Fruit fly (Drosophila melanogaster) whole organism, embryonic: ENCODE measurements around the gene Lim3.

Experiments
- Awh ChIP-seq: fragments of 200-800 bp; sonication (Bioruptor generic); IDR thresholded peaks from 2 replicates; pipeline ENCODE4, ENCODE4 v1.3.6; 2022; ENCODE audit warnings: missing biosample characterization, missing genetic modification characterization
- B-H1 ChIP-seq: fragments of 200-800 bp; sonication (Bioruptor generic); IDR thresholded peaks from 3 replicates; pipeline ENCODE4 v1.3.6; 2022; ENCODE audit warnings: missing biosample characterization, missing genetic modification characterization
- CG10267 ChIP-seq: fragments of 200-800 bp; sonication (Bioruptor generic); optimal IDR thresholded peaks from 2 replicates; lab custom pipeline; 2018; ENCODE audit warnings: missing biosample characterization, mild to moderate bottlenecking, missing genetic modification characterization, moderate library complexity
- CG12219 ChIP-seq: fragments of 200-800 bp; sonication (Bioruptor generic); optimal IDR thresholded peaks from 3 replicates; lab custom pipeline; 2018; ENCODE audit warnings: missing biosample characterization, mild to moderate bottlenecking, missing genetic modification characterization
- CG15269 ChIP-seq: fragments of 200-800 bp; sonication (Bioruptor generic); optimal IDR thresholded peaks from 2 replicates; lab custom pipeline; 2018; ENCODE audit warnings: missing biosample characterization, mild to moderate bottlenecking, missing genetic modification characterization, moderate library complexity
- CG15479 ChIP-seq: fragments of 200-800 bp; sonication (Bioruptor generic); optimal IDR thresholded peaks from 3 replicates; lab custom pipeline; 2019; ENCODE audit warnings: missing biosample characterization, mild to moderate bottlenecking, missing genetic modification characterization, moderate library complexity
- CG15601 ChIP-seq: fragments of 200-800 bp; sonication (Bioruptor generic); optimal IDR thresholded peaks from 3 replicates; lab custom pipeline; 2019; ENCODE audit warnings: missing biosample characterization, mild to moderate bottlenecking, missing genetic modification characterization, moderate library complexity
- CG1603 ChIP-seq: fragments of 200-800 bp; sonication (Bioruptor generic); optimal IDR thresholded peaks from 2 replicates; lab custom pipeline; 2019; ENCODE audit warnings: missing biosample characterization, mild to moderate bottlenecking, missing genetic modification characterization, moderate library complexity
- CG16813 ChIP-seq: fragments of 200-800 bp; sonication (Bioruptor generic); IDR thresholded peaks from 3 replicates; pipeline ENCODE4 v1.3.6; 2022; ENCODE audit warnings: missing biosample characterization, missing genetic modification characterization; ENCODE audit not compliant: partially characterized antibody
- CG17359 ChIP-seq: fragments of 200-800 bp; sonication (Bioruptor generic); optimal IDR thresholded peaks from 3 replicates; lab custom pipeline; 2018; ENCODE audit warnings: missing biosample characterization, mild to moderate bottlenecking, missing genetic modification characterization, moderate library complexity
- CG17385 ChIP-seq: fragments of 200-800 bp; sonication (Bioruptor generic); optimal IDR thresholded peaks from 3 replicates; lab custom pipeline; 2018; ENCODE audit warnings: missing biosample characterization, mild to moderate bottlenecking, missing genetic modification characterization
- CG17568 ChIP-seq: fragments of 200-800 bp; sonication (Bioruptor generic); optimal IDR thresholded peaks from 2 replicates; lab custom pipeline; 2018; ENCODE audit warnings: missing biosample characterization, mild to moderate bottlenecking, missing genetic modification characterization, moderate library complexity
- CG2129 ChIP-seq: fragments of 200-800 bp; sonication (Bioruptor generic); IDR thresholded peaks from 2 replicates; pipeline ENCODE4 v1.3.6; 2022; ENCODE audit warnings: missing biosample characterization, missing genetic modification characterization; ENCODE audit not compliant: partially characterized antibody
- CG2712 ChIP-seq: fragments of 200-800 bp; optimal IDR thresholded peaks from 3 replicates; lab custom pipeline; 2019; ENCODE audit warnings: missing biosample characterization, mild to moderate bottlenecking, missing genetic modification characterization, moderate library complexity
- CG30403 ChIP-seq: fragments of 200-800 bp; sonication (Bioruptor generic); optimal IDR thresholded peaks from 3 replicates; lab custom pipeline; 2016; ENCODE audit warnings: missing biosample characterization, missing genetic modification characterization
- CG34422 ChIP-seq: fragments of 200-800 bp; sonication (Bioruptor generic); IDR thresholded peaks from 3 replicates; pipeline ENCODE4 v1.3.6; 2022; ENCODE audit warnings: missing biosample characterization, missing genetic modification characterization
- CG6791 ChIP-seq: fragments of 200-800 bp; sonication (Bioruptor generic); IDR thresholded peaks from 3 replicates; pipeline ENCODE4 v1.3.6; 2022; ENCODE audit warnings: missing biosample characterization, missing genetic modification characterization; ENCODE audit not compliant: partially characterized antibody
- CG7556 ChIP-seq: fragments of 200-800 bp; sonication (Bioruptor generic); optimal IDR thresholded peaks from 2 replicates; lab custom pipeline; 2017; ENCODE audit warnings: missing biosample characterization, mild to moderate bottlenecking, missing genetic modification characterization
- CG9817 ChIP-seq: fragments of 200-800 bp; sonication (Bioruptor generic); optimal IDR thresholded peaks from 2 replicates; lab custom pipeline; 2018; ENCODE audit warnings: missing biosample characterization, mild to moderate bottlenecking, missing genetic modification characterization, moderate library complexity
- CHES-1-like ChIP-seq: fragments of 200-800 bp; sonication (Bioruptor generic); optimal IDR thresholded peaks from 2 replicates; lab custom pipeline; 2016; ENCODE audit warnings: missing biosample characterization, missing genetic modification characterization
- Dek ChIP-seq: fragments of 200-800 bp; sonication (Bioruptor generic); optimal IDR thresholded peaks from 3 replicates; lab custom pipeline; 2019; ENCODE audit warnings: missing biosample characterization, mild to moderate bottlenecking, missing genetic modification characterization, moderate library complexity
- H2.0 ChIP-seq: fragments of 200-800 bp; sonication (Bioruptor generic); IDR thresholded peaks from 2 replicates; pipeline ENCODE4 v1.3.6; 2022; ENCODE audit warnings: missing biosample characterization, missing genetic modification characterization
- HLH4C ChIP-seq: fragments of 200-800 bp; sonication (Bioruptor generic); IDR thresholded peaks from 3 replicates; pipeline ENCODE4 v1.3.6; 2022; ENCODE audit warnings: missing biosample characterization, missing genetic modification characterization; ENCODE audit not compliant: partially characterized antibody
- MESR4 ChIP-seq: fragments of 200-800 bp; sonication (Bioruptor generic); optimal IDR thresholded peaks from 2 replicates; lab custom pipeline; 2018; ENCODE audit warnings: missing biosample characterization, mild to moderate bottlenecking, missing genetic modification characterization, moderate library complexity
- Mrtf ChIP-seq: fragments of 200-800 bp; sonication (Bioruptor generic); IDR thresholded peaks from 3 replicates; pipeline ENCODE4 v1.3.6; 2022; ENCODE audit warnings: missing biosample characterization, missing genetic modification characterization
- NFAT ChIP-seq: fragments of 200-800 bp; sonication (Bioruptor generic); IDR thresholded peaks from 2 replicates; pipeline ENCODE4 v1.3.6; 2022; ENCODE audit warnings: missing biosample characterization, missing genetic modification characterization
- Neu2 ChIP-seq: fragments of 200-800 bp; sonication (Bioruptor generic); optimal IDR thresholded peaks from 3 replicates; lab custom pipeline; 2016; ENCODE audit warnings: missing biosample characterization, missing genetic modification characterization, borderline replicate concordance
- NfI ChIP-seq: fragments of 200-800 bp; sonication (Bioruptor generic); optimal IDR thresholded peaks from 3 replicates; lab custom pipeline; 2018; ENCODE audit warnings: missing biosample characterization, mild to moderate bottlenecking, missing genetic modification characterization, moderate library complexity
- Poxn ChIP-seq: fragments of 200-800 bp; sonication (Bioruptor generic); IDR thresholded peaks from 2 replicates; pipeline ENCODE4 v1.3.6; 2022; ENCODE audit warnings: missing biosample characterization, missing genetic modification characterization
- Rx ChIP-seq: fragments of 200-800 bp; sonication (Bioruptor generic); IDR thresholded peaks from 2 replicates; pipeline ENCODE4 v1.3.6; 2022; ENCODE audit warnings: missing biosample characterization, missing genetic modification characterization
- Taf1 ChIP-seq: fragments of 200-800 bp; sonication (Bioruptor generic); IDR thresholded peaks from 2 replicates; pipeline ENCODE4 v1.3.6; 2022; ENCODE audit warnings: missing biosample characterization, missing genetic modification characterization
- Usf ChIP-seq: fragments of 200-800 bp; sonication (Bioruptor generic); optimal IDR thresholded peaks from 2 replicates; lab custom pipeline; 2017; ENCODE audit warnings: missing genotype, missing biosample characterization, missing genetic modification characterization
- aop ChIP-seq: fragments of 200-800 bp; sonication (Bioruptor generic); IDR thresholded peaks from 2 replicates; pipeline ENCODE4 v1.3.6; 2022; ENCODE audit warnings: missing biosample characterization, missing genetic modification characterization
- ara ChIP-seq: fragments of 200-800 bp; sonication (Bioruptor generic); IDR thresholded peaks from 2 replicates; pipeline ENCODE4 v1.3.6; 2022; ENCODE audit warnings: missing biosample characterization, missing genetic modification characterization
- cas ChIP-seq: fragments of 200-800 bp; sonication (Bioruptor generic); IDR thresholded peaks from 2 replicates; pipeline ENCODE4 v1.3.6; 2022; ENCODE audit warnings: missing biosample characterization, missing genetic modification characterization
- fd96Cb ChIP-seq: fragments of 200-800 bp; sonication (Bioruptor generic); optimal IDR thresholded peaks from 2 replicates; lab custom pipeline; 2018; ENCODE audit warnings: missing biosample characterization, mild to moderate bottlenecking, missing genetic modification characterization, moderate library complexity
- gem ChIP-seq: fragments of 200-800 bp; sonication (Bioruptor generic); optimal IDR thresholded peaks from 2 replicates; lab custom pipeline; 2019; ENCODE audit warnings: missing biosample characterization, mild to moderate bottlenecking, missing genetic modification characterization, moderate library complexity
- hbn ChIP-seq: fragments of 200-800 bp; sonication (Bioruptor generic); IDR thresholded peaks from 2 replicates; pipeline ENCODE4 v1.3.6; 2022; ENCODE audit warnings: missing biosample characterization, missing genetic modification characterization; ENCODE audit not compliant: partially characterized antibody
- hkb ChIP-seq, 2 experiments: fragments of 200-800 bp in 1 of 2; fragments of >200 bp in 1 of 2; sonication (Bioruptor generic) in 1 of 2; IDR thresholded peaks in 1 of 2; optimal IDR thresholded peaks in 1 of 2; 2 replicates each; pipeline versions ENCODE4 v1.3.6 to Lab custom; 2017 to 2022; ENCODE audit warnings: missing biosample characterization in 1 of 2, missing genetic modification characterization in 1 of 2
- insv ChIP-seq, 2 experiments: fragments of 200-800 bp; sonication (Bioruptor generic); optimal IDR thresholded peaks; 3 replicates each; lab custom pipeline; 2016 to 2018; ENCODE audit warnings: missing biosample characterization in 2 of 2, missing genetic modification characterization in 2 of 2
- lbe ChIP-seq: fragments of 200-800 bp; sonication (Bioruptor generic); optimal IDR thresholded peaks from 2 replicates; lab custom pipeline; 2016; ENCODE audit warnings: missing biosample characterization, mild to moderate bottlenecking, missing genetic modification characterization
- peb ChIP-seq: fragments of 200-800 bp; sonication (Bioruptor generic); IDR thresholded peaks from 2 replicates; pipeline ENCODE4 v1.3.6; 2022; ENCODE audit warnings: missing biosample characterization, missing genetic modification characterization
- phol ChIP-seq: fragments of 200-800 bp; sonication (Bioruptor generic); optimal IDR thresholded peaks from 3 replicates; lab custom pipeline; 2018; ENCODE audit warnings: missing biosample characterization, mild to moderate bottlenecking, missing genetic modification characterization, moderate library complexity
- pnt ChIP-seq: fragments of 200-800 bp; sonication (Bioruptor generic); optimal IDR thresholded peaks from 3 replicates; lab custom pipeline; 2016; ENCODE audit warnings: missing biosample characterization, missing genetic modification characterization
- schlank ChIP-seq: fragments of 200-800 bp; sonication (Bioruptor generic); optimal IDR thresholded peaks from 2 replicates; lab custom pipeline; 2018; ENCODE audit warnings: missing biosample characterization, mild to moderate bottlenecking, missing genetic modification characterization
- scrt ChIP-seq: fragments of 200-800 bp; sonication (Bioruptor generic); optimal IDR thresholded peaks from 2 replicates; lab custom pipeline; 2018; ENCODE audit warnings: missing biosample characterization, mild to moderate bottlenecking, missing genetic modification characterization, moderate library complexity
- slp2 ChIP-seq: fragments of 200-800 bp; sonication (Bioruptor generic); optimal IDR thresholded peaks from 2 replicates; lab custom pipeline; 2016; ENCODE audit warnings: missing biosample characterization, missing genetic modification characterization
- ttk ChIP-seq: fragments of 200-800 bp; sonication (Bioruptor generic); IDR thresholded peaks from 2 replicates; pipeline ENCODE4 v2.1.2; 2022; ENCODE audit warnings: missing biosample characterization, missing genetic modification characterization
- unc-4 ChIP-seq: fragments of 200-800 bp; sonication (Bioruptor generic); IDR thresholded peaks from 2 replicates; pipeline ENCODE4 v1.3.6; 2022; ENCODE audit warnings: missing biosample characterization, missing genetic modification characterization; ENCODE audit not compliant: partially characterized antibody

Gene Lim3

dm6 chr2L:19126888-19127287 is 18.7 kb upstream of the Lim3 start (continued):
- TF ChIP-seq NFAT (GFP tag; lab: Robert Waterston, UW), result no peak
- TF ChIP-seq slp2 (GFP tag; lab: Kevin White, UChicago), result no peak
- TF ChIP-seq CG15269 (tag; lab: Kevin White, UChicago), result peak; percentile 78
- TF ChIP-seq Poxn (GFP tag; lab: Robert Waterston, UW), result no peak
- TF ChIP-seq CG12219 (GFP tag; lab: Kevin White, UChicago), result no peak
- peak; percentile 28 for TF ChIP-seq CG17359
- no peak for TF ChIP-seq CG1603
- TF ChIP-seq Dek (tag; lab: Kevin White, UChicago), result peak; percentile 73
- no peak for TF ChIP-seq pnt (GFP tag; lab: Kevin White, UChicago)
- no peak for TF ChIP-seq MESR4 (GFP tag; lab: Kevin White, UChicago)
- no peak for TF ChIP-seq H2.0
- no peak for TF ChIP-seq ara (GFP tag; lab: Robert Waterston, UW)
- peak; percentile 43 for TF ChIP-seq lbe
- peak; percentile 68 for TF ChIP-seq CG30403 (GFP tag; lab: Kevin White, UChicago)
- no peak for TF ChIP-seq CG16813 (GFP tag; lab: Robert Waterston, UW)
- TF ChIP-seq Mrtf (GFP tag; lab: Robert Waterston, UW), result no peak
- TF ChIP-seq ttk (GFP tag; lab: Robert Waterston, UW), result no peak
- TF ChIP-seq aop, result no peak
- TF ChIP-seq cas, result no peak
- TF ChIP-seq phol (tag; lab: Kevin White, UChicago), result peak; percentile 75
- no peak for TF ChIP-seq peb (GFP tag; lab: Robert Waterston, UW)
- peak; percentile 78 for TF ChIP-seq CG15601
- TF ChIP-seq CG2129 (GFP tag; lab: Robert Waterston, UW), result no peak
- peak; percentile 75 for TF ChIP-seq NfI (GFP tag; lab: Kevin White, UChicago)
- TF ChIP-seq B-H1 (GFP tag; lab: Robert Waterston, UW), result no peak

DNA sequence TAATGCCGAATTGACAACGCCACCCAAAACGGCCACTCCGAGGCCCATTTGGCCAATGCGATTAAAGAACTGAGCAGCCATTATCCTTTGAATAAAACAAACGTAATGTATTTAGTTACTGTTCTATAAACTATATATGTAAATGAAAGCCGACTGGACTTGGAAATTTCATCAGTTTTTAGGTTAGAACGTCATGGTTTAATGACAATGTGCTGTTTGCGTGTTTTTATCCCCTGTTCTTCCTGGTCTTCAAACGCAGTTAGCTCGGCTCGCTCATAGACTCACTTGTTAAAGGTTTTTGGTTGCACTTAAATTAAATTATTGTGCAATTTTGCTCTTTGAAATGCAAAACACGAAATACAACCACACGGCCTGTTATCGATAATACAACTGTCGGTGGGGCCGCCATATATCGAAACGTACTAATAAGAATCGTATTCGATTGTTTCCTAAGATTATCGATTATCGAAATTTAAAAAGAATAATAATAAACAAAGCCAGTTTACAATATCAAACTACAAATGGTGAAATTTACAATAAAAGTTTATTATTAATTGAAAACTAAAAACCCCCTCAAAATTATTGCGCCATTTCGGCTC is 15.3 kb upstream of the Lim3 start, which contains the start of gene Phb1:
TSS of gene Phb1 (minus strand) at position 398 of the 599 bp plus-strand sequence.
- TF ChIP-seq scrt (no peak), Neu2 (GFP tag; lab: Kevin White, UChicago) (no peak), Awh (no peak), CG10267 (tag; lab: Kevin White, UChicago) (peak; percentile 28), CG15479 (GFP tag; lab: Kevin White, UChicago) (no peak), CG17568 (GFP tag; lab: Kevin White, UChicago) (no peak), HLH4C (GFP tag; lab: Robert Waterston, UW) (peak; percentile 98), CG6791 (GFP tag; lab: Robert Waterston, UW) (peak; percentile 91), CG9817 (tag; lab: Kevin White, UChicago) (no peak), hkb (optimal IDR thresholded peaks at IDR 0.05; lab: Kevin White, UChicago) (no peak), hkb (GFP tag; IDR thresholded peaks at IDR 0.05; lab: Robert Waterston, UW) (no peak), CG17385 (no peak), Rx (GFP tag; lab: Robert Waterston, UW) (no peak), MESR4 (GFP tag; lab: Kevin White, UChicago) (peak; percentile 43), schlank (tag; lab: Kevin White, UChicago) (no peak), fd96Cb (tag; lab: Kevin White, UChicago) (no peak), CG2712 (tag; lab: Kevin White, UChicago) (peak; percentile 8), unc-4 (GFP tag; lab: Robert Waterston, UW) (peak; percentile 75), CG34422 (GFP tag; lab: Robert Waterston, UW) (peak; percentile 69; the same call in 1 of the 3 replicates), insv (GFP tag; optimal IDR thresholded peaks at IDR 0.05; lab: Kevin White, UChicago) (peak in 1 of 2 experiments; percentile 87), gem (no peak), CHES-1-like (GFP tag; lab: Kevin White, UChicago) (no peak), Taf1 (no peak), hbn (peak; percentile 72), CG7556 (no peak), Usf (no peak)
